Fruit fly (Drosophila melanogaster): ENCODE results near the gene CG32462.

The CG32462 gene

dm6 chr3L:22853412-22853811 lies at the start of gene CG32462:
Gene CG32462, minus strand, starts transcription at chr3L:22853512.
- no peak for TF ChIP-seq Myc (optimal IDR thresholded peaks at IDR 0.05)
- TF ChIP-seq insv (optimal IDR thresholded peaks at IDR 0.05): no peak
- TF ChIP-seq psq (optimal IDR thresholded peaks at IDR 0.05): no peak
- no peak for TF ChIP-seq Sin3A (optimal IDR thresholded peaks at IDR 0.05)
- no peak for TF ChIP-seq ttk (optimal IDR thresholded peaks at IDR 0.05)
- no peak for TF ChIP-seq h (optimal IDR thresholded peaks at IDR 0.05)

- TF ChIP-seq h (optimal IDR thresholded peaks at IDR 0.05): no peak
- TF ChIP-seq Myc (optimal IDR thresholded peaks at IDR 0.05): no peak
- TF ChIP-seq psq (optimal IDR thresholded peaks at IDR 0.05): no peak
- TF ChIP-seq ttk (optimal IDR thresholded peaks at IDR 0.05): no peak
- no peak for TF ChIP-seq Sin3A (optimal IDR thresholded peaks at IDR 0.05)
- TF ChIP-seq insv (optimal IDR thresholded peaks at IDR 0.05): no peak
These were observed 48.3 kb upstream of the CG32462 start, which contains the start of gene BoYb for dm6 chr3L:22901612-22902011. Gene BoYb, plus strand, starts transcription at chr3L:22901912.

DNA sequence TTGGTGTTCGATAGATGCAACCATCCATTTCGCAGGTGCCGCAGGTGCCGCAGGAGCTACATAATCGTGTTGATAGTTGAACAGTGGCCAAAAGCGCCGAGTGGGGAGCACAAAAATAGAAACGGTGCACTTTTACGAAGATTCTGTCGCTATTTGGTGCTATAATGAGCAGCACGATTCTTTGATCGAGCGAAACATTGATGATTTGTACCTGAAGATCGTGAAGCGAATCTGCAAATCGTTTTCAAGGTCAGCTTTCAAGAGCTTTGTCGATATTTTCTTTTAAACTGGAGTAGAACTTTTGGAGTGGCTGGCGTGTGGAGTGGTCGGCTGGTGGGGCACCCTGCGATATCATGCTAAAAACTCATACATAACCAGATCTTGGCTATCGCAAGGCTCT lies 45.1 kb upstream of the CG32462 start, which contains the start of gene CG11131:
CG11131 (plus strand) TSS at position 301 of the 400 bp plus-strand sequence.
- TF ChIP-seq insv (optimal IDR thresholded peaks at IDR 0.05) (no peak), ttk (optimal IDR thresholded peaks at IDR 0.05) (no peak), Sin3A (optimal IDR thresholded peaks at IDR 0.05) (no peak), Myc (optimal IDR thresholded peaks at IDR 0.05) (no peak), psq (optimal IDR thresholded peaks at IDR 0.05) (no peak), h (optimal IDR thresholded peaks at IDR 0.05) (no peak)

dm6 chr3L:22894689-22895283 lies 41.5 kb upstream of the CG32462 start:
- TF ChIP-seq ttk (optimal IDR thresholded peaks at IDR 0.05) (no peak), Sin3A (optimal IDR thresholded peaks at IDR 0.05) (no peak), psq (optimal IDR thresholded peaks at IDR 0.05) (no peak), Myc (optimal IDR thresholded peaks at IDR 0.05) (no peak), insv (optimal IDR thresholded peaks at IDR 0.05) (no peak), h (optimal IDR thresholded peaks at IDR 0.05) (no peak)

DNA sequence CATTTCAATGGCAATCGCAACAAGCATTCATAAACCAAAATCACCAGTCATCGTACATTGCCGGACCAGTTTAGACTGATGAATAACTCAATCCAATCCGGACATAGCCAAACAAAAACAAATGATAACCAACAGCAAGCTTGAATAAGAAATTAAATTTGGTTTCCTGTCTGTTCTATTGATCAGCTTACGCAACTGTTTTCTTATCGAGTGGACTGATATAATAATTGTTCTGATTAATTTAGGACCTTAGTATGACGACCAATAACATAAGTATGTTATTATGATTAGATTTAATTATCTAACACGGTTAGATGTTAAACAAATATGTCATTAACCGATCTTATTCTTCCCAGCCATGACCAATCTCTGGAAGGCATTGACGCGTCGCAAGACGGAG lies 37.7 kb upstream of the CG32462 start:
- TF ChIP-seq Sin3A (optimal IDR thresholded peaks at IDR 0.05): no peak
- TF ChIP-seq h (optimal IDR thresholded peaks at IDR 0.05): no peak
- no peak for TF ChIP-seq Myc (optimal IDR thresholded peaks at IDR 0.05)
- TF ChIP-seq ttk (optimal IDR thresholded peaks at IDR 0.05): no peak
- TF ChIP-seq psq (optimal IDR thresholded peaks at IDR 0.05): no peak
- no peak for TF ChIP-seq insv (optimal IDR thresholded peaks at IDR 0.05)

dm6 chr3L:22890024-22890423 lies 36.7 kb upstream of the CG32462 start:
- TF ChIP-seq Sin3A (optimal IDR thresholded peaks at IDR 0.05) (no peak), ttk (optimal IDR thresholded peaks at IDR 0.05) (no peak), h (optimal IDR thresholded peaks at IDR 0.05) (no peak), Myc (optimal IDR thresholded peaks at IDR 0.05) (no peak), psq (optimal IDR thresholded peaks at IDR 0.05) (no peak), insv (optimal IDR thresholded peaks at IDR 0.05) (no peak)

DNA sequence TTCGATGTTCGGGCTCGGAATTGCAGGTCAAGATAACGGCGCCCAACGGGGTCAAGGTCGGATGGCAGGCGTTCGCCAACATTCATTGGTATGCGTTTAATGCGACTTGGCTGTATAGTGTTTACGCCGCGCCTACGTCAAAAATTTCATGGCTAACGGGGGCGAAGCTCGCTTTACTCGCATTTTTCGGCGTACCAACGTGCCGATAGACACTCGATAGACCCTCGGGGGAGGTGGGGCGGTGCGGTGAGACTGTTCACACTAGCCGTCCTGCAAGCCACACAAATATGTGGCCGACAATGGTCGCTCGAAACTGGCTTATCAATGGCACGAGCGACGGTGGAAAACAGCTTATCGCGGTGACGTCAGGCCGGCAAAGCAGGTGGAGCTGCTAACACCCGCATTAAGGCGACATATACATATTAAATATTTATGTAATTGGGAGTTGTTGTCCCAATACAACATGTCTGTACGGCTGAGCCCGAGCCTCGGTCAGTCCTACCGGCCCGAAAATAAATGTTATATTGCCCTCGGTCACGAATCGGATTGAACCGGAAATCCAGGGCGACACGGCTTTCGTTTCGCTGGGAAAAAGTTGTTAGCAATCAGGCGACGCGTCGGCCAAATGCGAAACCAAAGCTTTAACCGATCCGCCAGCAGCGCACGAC lies 35.4 kb upstream of the CG32462 start:
- TF ChIP-seq h (optimal IDR thresholded peaks at IDR 0.05) (no peak), insv (optimal IDR thresholded peaks at IDR 0.05) (no peak), Sin3A (optimal IDR thresholded peaks at IDR 0.05) (no peak), psq (optimal IDR thresholded peaks at IDR 0.05) (no peak), ttk (optimal IDR thresholded peaks at IDR 0.05) (no peak), Myc (optimal IDR thresholded peaks at IDR 0.05) (no peak)

- TF ChIP-seq ttk (optimal IDR thresholded peaks at IDR 0.05) (no peak), insv (optimal IDR thresholded peaks at IDR 0.05) (no peak), Myc (optimal IDR thresholded peaks at IDR 0.05) (no peak), psq (optimal IDR thresholded peaks at IDR 0.05) (no peak), h (optimal IDR thresholded peaks at IDR 0.05) (no peak), Sin3A (optimal IDR thresholded peaks at IDR 0.05) (no peak)
These were observed 34.4 kb upstream of the CG32462 start for dm6 chr3L:22887677-22888076.

- TF ChIP-seq Sin3A (optimal IDR thresholded peaks at IDR 0.05) (no peak), Myc (optimal IDR thresholded peaks at IDR 0.05) (no peak), h (optimal IDR thresholded peaks at IDR 0.05) (no peak), psq (optimal IDR thresholded peaks at IDR 0.05) (no peak), insv (optimal IDR thresholded peaks at IDR 0.05) (no peak), ttk (optimal IDR thresholded peaks at IDR 0.05) (no peak)
These were observed 33.6 kb upstream of the CG32462 start for dm6 chr3L:22886939-22887338.

DNA sequence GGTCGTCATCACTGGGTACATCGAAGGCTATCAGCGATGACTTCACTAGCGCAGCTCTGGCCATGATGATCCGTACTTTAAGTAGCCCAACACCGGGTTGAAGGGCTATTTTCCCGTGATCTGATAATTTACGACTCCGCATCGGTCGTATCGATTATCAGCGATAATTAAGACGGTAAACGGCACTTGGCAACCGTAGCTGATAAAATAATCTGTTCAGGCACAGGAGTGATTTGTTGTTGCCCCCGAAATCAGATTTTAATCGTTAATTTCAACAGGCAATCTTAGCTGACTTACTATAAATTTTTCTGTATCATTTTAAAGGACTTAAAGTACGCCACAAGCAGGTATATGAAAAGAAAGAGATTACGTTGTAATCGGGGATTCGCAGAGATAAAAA lies 32.5 kb upstream of the CG32462 start:
- no peak for TF ChIP-seq Myc (optimal IDR thresholded peaks at IDR 0.05)
- no peak for TF ChIP-seq psq (optimal IDR thresholded peaks at IDR 0.05)
- no peak for TF ChIP-seq ttk (optimal IDR thresholded peaks at IDR 0.05)

dm6 chr3L:22884481-22884880 lies 31.2 kb upstream of the CG32462 start:
- no peak for TF ChIP-seq insv (optimal IDR thresholded peaks at IDR 0.05)
- TF ChIP-seq h (optimal IDR thresholded peaks at IDR 0.05): no peak
- TF ChIP-seq psq (optimal IDR thresholded peaks at IDR 0.05): no peak
- no peak for TF ChIP-seq Myc (optimal IDR thresholded peaks at IDR 0.05)
- no peak for TF ChIP-seq ttk (optimal IDR thresholded peaks at IDR 0.05)
- no peak for TF ChIP-seq Sin3A (optimal IDR thresholded peaks at IDR 0.05)

DNA sequence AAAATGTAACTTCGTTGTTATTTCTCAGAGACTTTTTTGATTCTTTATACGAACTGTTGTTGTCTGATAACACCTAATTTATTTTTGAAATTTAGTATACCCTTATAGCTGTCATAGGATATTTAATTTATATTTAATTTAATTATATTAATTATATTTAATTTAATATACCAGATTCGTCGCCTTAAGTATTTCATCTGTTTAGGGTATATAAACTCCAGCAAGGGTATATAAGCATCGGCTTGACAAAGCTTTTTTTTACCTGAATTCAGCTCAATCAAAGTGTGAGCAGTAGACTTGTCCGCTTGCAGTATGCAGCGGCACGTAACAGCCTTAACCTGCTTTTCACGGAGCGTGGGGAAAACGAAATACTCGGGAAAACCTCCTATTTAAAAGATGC lies 30.3 kb upstream of the CG32462 start:
- no peak for TF ChIP-seq psq (optimal IDR thresholded peaks at IDR 0.05)
- no peak for TF ChIP-seq Myc (optimal IDR thresholded peaks at IDR 0.05)
- TF ChIP-seq insv (optimal IDR thresholded peaks at IDR 0.05): no peak
- TF ChIP-seq Sin3A (optimal IDR thresholded peaks at IDR 0.05): no peak
- no peak for TF ChIP-seq h (optimal IDR thresholded peaks at IDR 0.05)
- no peak for TF ChIP-seq ttk (optimal IDR thresholded peaks at IDR 0.05)
